Fruit fly (Drosophila melanogaster) S2 (cell line): ENCODE data around the gene CG31191.

Experiments used
- CG8478 ChIP-seq: fragments of >200 bp; optimal IDR thresholded peaks from 2 replicates; lab custom pipeline; 2018
- CTCF ChIP-seq, 2 experiments: fragments of >200 bp; optimal IDR thresholded peaks; 2 replicates each; lab custom pipeline; 2018

CG31191 gene

dm6 chr3R:20945463-20945862 lies at the start of gene CG31191:
TSS of gene CG31191 (minus strand) at chr3R:20945530.
- TF ChIP-seq CTCF (optimal IDR thresholded peaks at IDR 0.05; lab: Kevin White, UChicago) (no peak), CG8478 (lab: Kevin White, UChicago) (no peak)

DNA sequence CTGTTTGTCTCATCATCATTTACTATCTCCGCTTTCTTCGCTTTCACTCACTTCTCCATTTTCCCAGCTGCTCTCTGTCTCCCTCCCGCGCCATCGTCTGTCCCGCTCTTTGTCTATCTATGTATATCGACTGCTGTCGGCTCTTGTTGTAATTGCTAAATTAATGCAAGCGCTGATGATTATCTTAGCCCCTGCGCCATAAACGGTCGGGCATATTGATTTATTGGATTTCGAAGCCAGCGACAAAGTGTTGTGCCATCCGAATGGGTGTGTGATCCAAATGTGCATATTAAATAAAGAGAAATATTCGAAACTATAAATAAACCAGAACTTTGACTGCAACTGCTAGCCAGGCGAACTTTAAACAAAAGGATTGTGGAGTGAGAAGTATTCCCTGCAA lies 45.1 kb upstream of the CG31191 start:
- no peak for TF ChIP-seq CTCF (optimal IDR thresholded peaks at IDR 0.05; lab: Kevin White, UChicago)
- TF ChIP-seq CG8478 (lab: Kevin White, UChicago), result no peak

dm6 chr3R:20989657-20990056 lies 44.3 kb upstream of the CG31191 start:
- TF ChIP-seq CTCF (optimal IDR thresholded peaks at IDR 0.05; lab: Kevin White, UChicago) (no peak), CG8478 (lab: Kevin White, UChicago) (no peak)

- no peak for TF ChIP-seq CG8478 (lab: Kevin White, UChicago)
- no peak for TF ChIP-seq CTCF (optimal IDR thresholded peaks at IDR 0.05; lab: Kevin White, UChicago)
Measured at dm6 chr3R:20989046-20989445, 43.7 kb upstream of the CG31191 start.

dm6 chr3R:20988560-20988959 lies 43.2 kb upstream of the CG31191 start:
- no peak for TF ChIP-seq CG8478 (lab: Kevin White, UChicago)
- TF ChIP-seq CTCF (optimal IDR thresholded peaks at IDR 0.05; lab: Kevin White, UChicago), result no peak

DNA sequence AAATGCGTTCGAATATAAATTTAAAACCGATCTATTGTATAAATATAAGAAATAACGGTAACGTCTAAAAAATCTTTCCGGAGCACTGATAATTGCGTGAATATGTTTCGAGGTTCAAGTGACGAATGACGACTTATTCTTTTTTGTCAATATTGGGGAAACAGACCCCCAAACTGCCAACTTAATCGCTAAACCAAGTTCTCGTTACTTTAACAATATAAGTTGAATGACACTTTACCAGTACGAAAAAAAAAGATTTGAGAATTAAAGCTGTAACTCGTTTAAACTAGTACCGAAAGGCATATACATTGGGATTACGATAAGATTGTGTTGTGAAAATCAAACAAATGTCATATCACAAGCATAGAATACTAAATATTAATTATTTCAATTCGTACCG lies 42.5 kb upstream of the CG31191 start, which contains the start of gene CG43446:
TSS of gene CG43446 (minus strand) at position 101 of the 400 bp plus-strand sequence.
- TF ChIP-seq CTCF (optimal IDR thresholded peaks at IDR 0.05; lab: Kevin White, UChicago) (no peak), CG8478 (lab: Kevin White, UChicago) (no peak)

dm6 chr3R:20985592-20985991 lies 40.3 kb upstream of the CG31191 start:
- TF ChIP-seq CG8478 (lab: Kevin White, UChicago), result no peak
- TF ChIP-seq CTCF (optimal IDR thresholded peaks at IDR 0.05; lab: Kevin White, UChicago), result no peak

- TF ChIP-seq CG8478 (lab: Kevin White, UChicago), result no peak
- no peak for TF ChIP-seq CTCF (optimal IDR thresholded peaks at IDR 0.05; lab: Kevin White, UChicago)
Measured at dm6 chr3R:20984902-20985301, 39.6 kb upstream of the CG31191 start.

- TF ChIP-seq CG8478 (lab: Kevin White, UChicago), result no peak
- TF ChIP-seq CTCF (optimal IDR thresholded peaks at IDR 0.05; lab: Kevin White, UChicago), result peak; percentile 80 to 82
Measured at dm6 chr3R:20984087-20984486, 38.8 kb upstream of the CG31191 start.

- no peak for TF ChIP-seq CTCF (optimal IDR thresholded peaks at IDR 0.05; lab: Kevin White, UChicago)
- TF ChIP-seq CG8478 (lab: Kevin White, UChicago), result no peak
Measured at dm6 chr3R:20977846-20978295, 32.5 kb upstream of the CG31191 start, which contains the start of gene Calx. TSS of gene Calx (plus strand) at chr3R:20978183.

DNA sequence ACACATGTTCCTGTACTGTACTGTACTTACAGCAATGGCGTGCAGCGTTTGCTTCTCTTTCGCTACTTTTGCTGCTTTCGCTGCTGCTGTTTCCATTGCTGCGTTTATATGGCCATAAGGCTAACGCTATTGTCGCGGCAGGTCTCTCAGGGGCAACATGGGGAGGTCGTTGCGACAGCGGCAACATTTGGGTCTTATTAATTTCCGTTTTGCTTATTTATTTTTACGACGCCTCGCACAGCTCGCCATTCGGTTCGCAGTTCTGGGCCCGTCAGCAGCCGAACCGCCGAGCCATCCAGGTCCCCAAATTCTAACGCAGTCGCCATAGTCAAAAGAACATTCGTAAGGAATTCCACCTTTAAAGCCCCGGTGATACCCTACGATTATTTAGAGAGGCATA lies 31.3 kb upstream of the CG31191 start:
- TF ChIP-seq CG8478 (lab: Kevin White, UChicago), result no peak
- no peak for TF ChIP-seq CTCF (optimal IDR thresholded peaks at IDR 0.05; lab: Kevin White, UChicago)

DNA sequence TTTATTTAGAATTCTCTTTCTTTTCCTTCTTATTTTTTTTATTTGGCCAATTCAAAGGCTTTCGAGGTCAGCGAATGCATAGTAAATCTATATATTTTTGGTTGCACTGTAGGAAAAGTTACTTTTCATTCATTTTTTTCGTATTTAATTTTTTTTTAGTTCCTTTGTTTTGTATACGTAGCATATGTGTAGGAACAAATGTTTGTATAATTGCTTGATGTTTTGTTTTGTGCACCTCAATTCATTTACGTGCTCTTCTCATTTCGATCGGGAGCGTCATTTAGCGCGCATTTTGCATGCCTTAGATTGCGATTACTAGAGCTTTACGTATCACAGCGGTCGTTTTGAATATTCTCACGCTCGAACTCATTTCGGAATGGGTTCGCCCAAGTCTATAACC lies 17.6 kb upstream of the CG31191 start:
- TF ChIP-seq CG8478 (lab: Kevin White, UChicago) (no peak), CTCF (optimal IDR thresholded peaks at IDR 0.05; lab: Kevin White, UChicago) (no peak)

DNA sequence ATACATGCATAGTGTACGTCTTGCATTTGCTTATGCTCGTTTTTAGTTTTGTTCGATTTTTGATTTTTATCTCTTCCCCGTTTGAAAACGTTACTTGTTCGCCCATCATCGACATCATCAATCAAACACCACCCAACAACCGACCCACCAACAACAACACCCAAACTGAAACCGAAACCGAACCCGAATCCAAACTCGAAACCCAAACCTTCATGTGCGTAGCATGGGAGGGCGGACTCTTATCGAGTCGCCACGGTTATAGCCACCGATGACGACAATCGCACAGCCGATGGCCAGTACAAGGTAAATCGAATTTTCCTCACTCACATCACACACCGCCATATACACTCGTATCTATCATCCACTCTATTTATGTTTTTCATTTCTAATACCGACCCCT lies 16.7 kb upstream of the CG31191 start:
- TF ChIP-seq CG8478 (lab: Kevin White, UChicago) (no peak), CTCF (optimal IDR thresholded peaks at IDR 0.05; lab: Kevin White, UChicago) (no peak)

dm6 chr3R:20960881-20961518 lies 15.7 kb upstream of the CG31191 start:
- no peak for TF ChIP-seq CTCF (optimal IDR thresholded peaks at IDR 0.05; lab: Kevin White, UChicago)
- TF ChIP-seq CG8478 (lab: Kevin White, UChicago), result no peak

DNA sequence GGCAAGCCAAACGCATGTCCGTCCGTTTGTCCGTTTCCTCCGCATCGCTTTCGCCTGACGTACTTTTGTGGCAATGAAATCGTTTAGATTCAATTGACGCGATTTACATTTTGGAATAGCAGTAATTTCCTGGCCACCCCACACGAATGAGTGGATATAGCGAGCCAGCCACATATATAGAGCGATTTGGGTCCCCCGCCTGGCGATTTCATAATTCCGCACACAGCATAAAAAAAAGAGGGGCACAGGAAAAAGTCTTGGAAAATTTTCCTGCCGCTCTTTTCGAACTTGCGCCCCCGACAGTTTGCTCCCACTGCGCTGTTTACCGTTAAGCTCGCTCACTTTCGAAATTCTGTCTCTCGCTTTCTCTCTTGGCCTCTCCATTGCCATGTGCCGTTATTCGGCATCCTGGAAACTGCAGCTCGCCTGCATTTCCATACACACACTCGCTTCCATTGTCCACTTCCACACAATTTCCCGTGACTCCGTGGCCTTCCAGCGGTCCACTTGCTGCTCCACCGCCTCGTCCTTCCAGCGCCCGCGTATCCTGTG lies 13.3 kb upstream of the CG31191 start:
- TF ChIP-seq CTCF (optimal IDR thresholded peaks at IDR 0.05; lab: Kevin White, UChicago) (no peak), CG8478 (lab: Kevin White, UChicago) (no peak)
